Worm (Caenorhabditis elegans) whole organism, L4/young adult: ENCODE data around the gene mks-3.
A peak's percentile ranks its signal among the peaks of the same experiment; 100 is the strongest.

ENCODE experiments used
- W03F9.2 ChIP-seq: fragments of 150-350 bp; optimal IDR thresholded peaks from 2 replicates; lab custom pipeline; 2014; ENCODE audit warnings: missing biosample characterization, missing genetic modification characterization
- dao-5 ChIP-seq: sonication (generic microtip); optimal IDR thresholded peaks from 2 replicates; lab custom pipeline; 2016; ENCODE audit warnings: missing genotype, missing genetic modification characterization, moderate library complexity, missing compliant biosample characterization
- him-1 ChIP-seq: sonication (generic microtip); optimal IDR thresholded peaks from 2 replicates; lab custom pipeline; 2016; ENCODE audit warnings: missing genotype, missing genetic modification reagents, missing genetic modification characterization, missing compliant biosample characterization

Gene mks-3

ce11 chrII:7607953-7608352, 24.5 kb upstream of the mks-3 start, which contains the start of gene lips-17:
TSS of gene lips-17 (plus strand) at chrII:7608253.
- TF ChIP-seq him-1 (no peak), dao-5 (tag; lab: Kevin White, UChicago) (no peak), W03F9.2 (no peak)

DNA sequence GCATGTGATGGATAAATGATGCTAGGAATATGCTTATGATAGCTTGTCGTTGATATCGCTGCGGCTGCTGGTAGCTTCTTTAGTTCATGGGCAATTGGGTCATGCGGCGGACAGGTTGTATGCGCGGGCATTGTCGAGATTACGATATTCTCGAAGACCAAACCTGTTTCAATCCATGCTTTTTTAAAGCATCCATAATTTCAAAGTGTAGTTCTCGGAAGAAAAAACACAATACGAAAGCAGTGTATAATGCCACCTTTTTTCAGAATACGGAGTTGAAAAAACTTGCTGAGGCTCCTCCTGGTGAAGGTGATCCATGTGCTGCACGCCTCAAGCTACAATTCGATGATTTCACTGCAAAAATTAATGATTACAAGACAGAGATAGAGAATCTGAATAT, 21.9 kb upstream of the mks-3 start, which contains the start of gene osm-8:
Gene osm-8, minus strand, starts transcription at position 101 of the 400 bp plus-strand sequence.
- TF ChIP-seq dao-5 (tag; lab: Kevin White, UChicago) (no peak), W03F9.2 (no peak), him-1 (no peak)

DNA sequence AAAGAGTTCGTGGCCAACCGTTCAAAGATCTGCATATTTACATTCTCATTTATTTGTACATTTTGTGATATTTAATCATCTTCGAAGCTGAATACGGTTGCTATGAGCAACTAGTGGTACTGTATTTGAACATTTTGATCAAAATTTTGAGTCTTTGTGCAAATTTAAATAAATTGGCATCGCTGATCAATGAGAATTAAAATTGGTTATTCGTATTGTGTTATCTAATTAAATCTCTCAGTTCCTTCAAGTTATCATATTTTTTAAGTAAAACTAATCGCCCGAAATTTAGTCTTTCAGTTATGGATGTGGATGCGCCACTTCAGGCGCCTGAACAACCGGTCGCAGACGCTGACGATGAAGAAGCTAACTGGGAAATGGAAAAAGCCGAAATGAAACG, 15.9 kb upstream of the mks-3 start, which contains the start of gene npp-21:
Gene npp-21, plus strand, starts transcription at position 301 of the 400 bp plus-strand sequence.
- no peak for TF ChIP-seq him-1
- TF ChIP-seq W03F9.2, result no peak
- TF ChIP-seq dao-5 (tag; lab: Kevin White, UChicago), result no peak

DNA sequence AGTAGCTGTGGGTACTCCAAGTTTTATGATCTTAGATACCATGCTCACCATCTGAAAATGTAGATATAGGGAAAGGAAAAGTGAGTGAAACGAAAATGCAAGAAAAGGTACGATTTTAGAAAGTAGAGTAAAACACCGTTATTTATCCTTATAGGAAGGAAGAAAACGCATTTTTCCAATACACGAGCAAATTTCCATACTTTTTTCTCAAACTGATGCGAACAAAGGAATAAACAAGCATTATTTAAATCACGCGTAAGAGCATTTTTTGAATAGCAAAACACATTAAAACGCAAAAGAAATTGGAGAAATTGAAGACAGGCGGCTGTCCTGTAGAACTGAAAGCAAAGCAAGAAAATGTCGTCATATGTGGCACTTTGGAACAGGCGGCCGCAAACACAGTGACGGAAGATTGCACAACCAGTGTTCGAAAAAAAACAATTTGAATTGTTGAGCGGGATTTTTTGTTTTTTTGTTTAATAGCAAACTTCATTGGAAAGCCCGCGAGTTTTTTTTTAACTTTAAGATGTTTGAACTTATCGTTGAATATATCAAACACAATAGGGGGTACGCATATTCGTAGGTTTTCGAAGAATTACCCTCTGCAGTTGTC, 15.4 kb upstream of the mks-3 start, which contains the start of gene pgam-5:
Gene pgam-5, minus strand, starts transcription at position 51 of the 613 bp plus-strand sequence.
- TF ChIP-seq him-1 (no peak), dao-5 (tag; lab: Kevin White, UChicago) (no peak), W03F9.2 (no peak)

- TF ChIP-seq dao-5 (tag; lab: Kevin White, UChicago) (no peak), W03F9.2 (no peak), him-1 (no peak)
These were observed 11.4 kb upstream of the mks-3 start, which contains the start of gene syd-1 for ce11 chrII:7594812-7595211. TSS of gene syd-1 (minus strand) at chrII:7594912.

- TF ChIP-seq W03F9.2 (no peak), him-1 (no peak), dao-5 (tag; lab: Kevin White, UChicago) (no peak)
These were observed 10.8 kb upstream of the mks-3 start for ce11 chrII:7594262-7594661.

ce11 chrII:7593227-7593626, 9.8 kb upstream of the mks-3 start:
- TF ChIP-seq him-1 (peak; percentile 21), W03F9.2 (no peak)

DNA sequence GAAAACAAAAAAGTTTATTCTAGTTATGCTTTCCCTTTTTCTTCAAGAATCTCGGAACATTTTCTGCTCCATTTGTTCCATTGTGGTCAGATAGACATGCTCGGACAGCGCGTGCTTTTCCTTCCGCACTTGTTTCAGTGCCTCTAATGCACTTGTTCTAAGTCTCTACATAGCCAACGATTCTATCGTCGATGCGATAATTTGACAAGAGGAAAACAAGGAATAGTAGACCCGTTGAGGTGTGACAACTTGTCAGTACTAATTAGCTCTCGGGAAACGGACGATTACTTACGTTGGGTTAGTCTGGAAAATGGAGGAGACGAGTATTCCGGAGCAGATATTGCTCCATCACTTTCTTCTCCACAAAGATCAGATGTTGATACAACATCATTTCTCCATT, 4.8 kb upstream of the mks-3 start:
- no peak for TF ChIP-seq dao-5 (tag; lab: Kevin White, UChicago)
- no peak for TF ChIP-seq W03F9.2

- TF ChIP-seq him-1 (no peak), dao-5 (tag; lab: Kevin White, UChicago) (no peak), W03F9.2 (no peak)
These were observed 6.0 kb downstream of the mks-3 start, which contains the start of gene F35D2.6 for ce11 chrII:7577412-7577811. TSS of gene F35D2.6 (plus strand) at chrII:7577712.

DNA sequence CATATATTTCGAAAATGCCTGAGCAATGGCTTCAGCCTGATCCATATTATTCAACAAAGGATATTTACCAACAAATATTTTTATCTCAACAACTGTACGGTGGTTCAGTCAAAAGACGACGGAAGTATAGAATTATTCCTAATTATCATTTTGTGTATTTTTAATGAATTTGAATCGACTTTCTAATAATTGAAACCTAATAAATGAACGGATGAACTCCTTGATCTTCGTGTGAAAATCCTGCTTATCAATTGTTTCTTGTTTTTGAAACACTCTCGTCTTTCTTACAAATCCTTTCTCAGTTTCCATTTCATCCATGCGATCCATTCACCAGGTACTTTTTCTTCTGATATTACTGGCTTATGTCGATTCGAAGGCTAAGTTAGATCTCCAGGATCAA, 7.8 kb downstream of the mks-3 start, which contains the start of gene F35D2.1:
Gene F35D2.1, plus strand, starts transcription at position 301 of the 400 bp plus-strand sequence.
- TF ChIP-seq W03F9.2, result no peak
- no peak for TF ChIP-seq him-1
- no peak for TF ChIP-seq dao-5 (tag; lab: Kevin White, UChicago)

ce11 chrII:7574143-7574542, 9.3 kb downstream of the mks-3 start, which contains the start of gene F35D2.2:
TSS of gene F35D2.2 (plus strand) at chrII:7574443.
- no peak for TF ChIP-seq dao-5 (tag; lab: Kevin White, UChicago)
- TF ChIP-seq him-1, result no peak

- no peak for TF ChIP-seq W03F9.2
- no peak for TF ChIP-seq dao-5 (tag; lab: Kevin White, UChicago)
- TF ChIP-seq him-1, result no peak
These were observed 12.6 kb downstream of the mks-3 start for ce11 chrII:7570820-7571219.

DNA sequence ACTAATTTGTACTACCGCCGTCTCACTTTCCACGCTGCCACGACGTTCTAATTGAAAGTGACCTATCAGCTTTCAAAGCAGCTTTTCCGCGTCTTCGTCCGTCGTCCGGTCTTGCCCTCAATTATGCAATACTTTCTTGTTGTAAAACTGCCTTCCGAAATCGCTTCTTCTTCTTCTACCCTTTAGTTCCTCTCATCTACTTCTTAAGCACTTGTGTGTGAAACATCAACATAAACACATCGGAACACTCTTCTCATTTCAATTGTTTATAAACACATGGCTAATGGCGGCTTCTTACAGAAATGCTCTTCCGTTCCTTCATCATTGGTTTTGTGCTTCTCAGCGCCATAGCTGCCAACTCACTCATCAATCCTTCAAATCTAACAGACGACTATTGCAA, 13.2 kb downstream of the mks-3 start, which contains the start of gene F35D2.3:
Gene F35D2.3, plus strand, starts transcription at position 301 of the 400 bp plus-strand sequence.
- no peak for TF ChIP-seq W03F9.2

DNA sequence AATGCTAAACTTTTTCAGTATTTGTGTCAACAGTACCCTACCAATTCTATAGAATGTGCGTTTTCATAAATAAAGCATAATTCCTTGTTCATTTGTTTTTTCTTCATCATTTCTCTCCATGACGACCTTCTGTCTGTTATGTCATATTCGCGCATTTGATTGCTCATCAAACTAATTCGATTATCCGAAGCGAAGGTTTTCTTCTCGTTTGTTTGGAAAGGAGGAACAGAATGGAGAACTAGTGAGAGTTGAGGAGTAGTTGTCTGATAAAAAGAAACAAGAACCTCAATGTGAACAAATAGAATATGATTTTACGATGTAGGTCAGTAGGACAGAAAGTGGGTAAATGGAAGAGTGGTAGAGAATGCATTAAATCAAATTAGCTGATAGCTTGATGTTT, 20.8 kb downstream of the mks-3 start:
- TF ChIP-seq W03F9.2 (no peak), dao-5 (tag; lab: Kevin White, UChicago) (no peak), him-1 (no peak)

DNA sequence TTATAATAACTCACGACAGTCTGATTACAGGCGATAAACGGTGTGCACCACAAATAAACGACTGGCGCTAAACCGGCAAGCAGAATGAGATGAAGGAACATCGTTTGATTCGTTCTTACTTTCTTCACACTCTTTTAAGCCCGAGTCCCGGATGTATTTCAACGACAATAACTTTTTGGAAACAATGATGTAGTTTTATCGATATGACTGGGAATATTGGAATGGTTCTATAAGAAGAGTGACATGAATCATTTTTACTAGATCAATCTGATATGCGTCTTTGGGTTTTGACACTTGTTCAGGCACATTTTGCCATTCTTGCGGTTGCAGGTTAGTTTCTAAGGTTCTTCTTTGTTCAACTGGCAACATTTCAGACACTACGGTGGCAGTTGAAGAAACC, 22.0 kb downstream of the mks-3 start, which contains the start of the genes ZK1290.11 and ZK1290.1:
Gene ZK1290.11, minus strand, starts transcription at position 101 of the 400 bp plus-strand sequence.
Gene ZK1290.1, plus strand, starts transcription at position 271 of the 400 bp plus-strand sequence.
- TF ChIP-seq dao-5 (tag; lab: Kevin White, UChicago) (no peak), him-1 (no peak)
